Worm (Caenorhabditis elegans): Measurements from ENCODE around the gene cup-4.

ce11 chrIII:7917667-7918066 is 51.4 kb downstream of the cup-4 start, which contains the start of gene gly-3:
- TF ChIP-seq tbx-2 (tag; optimal IDR thresholded peaks at IDR 0.05) (no peak), K09A11.1 (tag; optimal IDR thresholded peaks at IDR 0.05; ENCODE audit: insufficient read depth) (no peak), pqm-1 (tag; optimal IDR thresholded peaks at IDR 0.05) (no peak), che-1 (tag; optimal IDR thresholded peaks at IDR 0.05) (no peak), ceh-22 (tag; optimal IDR thresholded peaks at IDR 0.05) (no peak), hlh-15 (tag; optimal IDR thresholded peaks at IDR 0.05) (no peak), lim-6 (tag; optimal IDR thresholded peaks at IDR 0.05) (no peak)

All from whole organism, late embryonic.